Worm (Caenorhabditis elegans): Measurements from ENCODE around the gene cyd-1.
A peak's percentile ranks its signal among the peaks of the same experiment; 100 is the strongest.

The cyd-1 gene

ce11 chrII:12994009-12994788 is 13.8 kb downstream of the cyd-1 start:
- peak; percentile 23 for TF ChIP-seq snu-23 (GFP tag; optimal IDR thresholded peaks at IDR 0.05)
- peak; percentile 34 for TF ChIP-seq nhr-71 (tag; optimal IDR thresholded peaks at IDR 0.05)
- peak; percentile 68 for TF ChIP-seq elt-2 (tag; optimal IDR thresholded peaks at IDR 0.05)
- no peak for TF ChIP-seq fkh-4 (tag; optimal IDR thresholded peaks at IDR 0.05; ENCODE audit: borderline replicate concordance)
- TF ChIP-seq nhr-90 (tag; optimal IDR thresholded peaks at IDR 0.05; ENCODE audit: poor library complexity) = peak; percentile 47
- no peak for TF ChIP-seq zip-4 (GFP tag; optimal IDR thresholded peaks at IDR 0.05)
- no peak for TF ChIP-seq lsy-2 (tag; optimal IDR thresholded peaks at IDR 0.05)
- peak; percentile 64 for TF ChIP-seq ama-1 (optimal IDR thresholded peaks at IDR 0.05)
- TF ChIP-seq nhr-85 (tag) = peak; percentile 38

DNA sequence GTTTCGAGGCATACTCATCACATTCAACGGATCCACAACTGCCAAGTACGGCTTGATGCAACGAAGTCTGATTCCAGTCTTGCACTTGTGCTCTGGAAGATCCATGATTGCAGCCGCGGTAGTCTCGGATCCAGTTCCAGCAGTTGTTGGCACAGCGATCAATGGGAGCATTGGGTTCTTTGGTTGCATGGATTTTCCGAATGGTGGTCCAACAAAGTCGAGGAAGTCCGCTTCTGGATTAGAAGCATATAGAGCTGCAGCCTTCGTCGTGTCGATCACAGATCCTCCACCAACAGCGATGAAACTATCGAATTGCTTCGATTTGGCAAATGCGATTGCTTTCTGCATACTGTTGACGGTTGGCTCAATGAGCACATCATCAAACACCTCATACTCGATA is 14.9 kb downstream of the cyd-1 start:
- TF ChIP-seq efl-1 (optimal IDR thresholded peaks at IDR 0.05) (no peak), efl-1 (GFP tag; optimal IDR thresholded peaks at IDR 0.05 in 1 of 2) (no peak), fos-1 (tag; optimal IDR thresholded peaks at IDR 0.05) (no peak), lin-14 (GFP tag; optimal IDR thresholded peaks at IDR 0.05) (no peak), mab-9 (GFP tag; IDR thresholded peaks at IDR 0.05) (no peak), nhr-28 (tag; optimal IDR thresholded peaks at IDR 0.05) (no peak), ceh-8 (GFP tag; optimal IDR thresholded peaks at IDR 0.05) (no peak), ztf-4 (tag; optimal IDR thresholded peaks at IDR 0.05) (no peak), Y116A8C.19 (tag; optimal IDR thresholded peaks at IDR 0.05; ENCODE audit: borderline replicate concordance) (no peak), dsc-1 (tag; optimal IDR thresholded peaks at IDR 0.05) (no peak), lin-39 (tag; optimal IDR thresholded peaks at IDR 0.05) (no peak), ama-1 (optimal IDR thresholded peaks at IDR 0.05) (no peak), irx-1 (tag; optimal IDR thresholded peaks at IDR 0.05) (no peak), nhr-76 (tag; optimal IDR thresholded peaks at IDR 0.05) (no peak), vab-15 (tag; optimal IDR thresholded peaks at IDR 0.05) (no peak), nhr-71 (tag; optimal IDR thresholded peaks at IDR 0.05) (no peak), snu-23 (GFP tag; optimal IDR thresholded peaks at IDR 0.05) (no peak), unc-98 (GFP tag; IDR thresholded peaks at IDR 0.05) (no peak), unc-86 (tag; optimal IDR thresholded peaks at IDR 0.05) (no peak)

DNA sequence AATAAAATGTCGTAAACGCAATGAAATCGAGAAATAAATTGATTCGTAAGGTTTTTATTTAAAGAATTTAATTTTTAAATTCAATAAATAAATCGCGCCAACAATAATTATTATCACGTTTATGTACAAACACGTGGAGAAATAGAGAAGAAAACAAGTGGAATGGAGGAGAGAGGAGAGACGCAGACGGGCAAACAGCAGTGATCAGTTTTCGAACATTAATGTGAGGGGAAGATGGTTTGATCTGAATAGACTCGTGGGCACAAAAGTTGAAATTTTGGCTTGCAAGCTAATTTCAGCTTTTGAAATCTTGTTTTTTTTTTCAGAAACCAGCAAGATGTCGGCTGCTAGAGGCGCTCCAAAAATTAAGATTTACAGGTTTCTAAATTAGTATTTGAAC is 15.9 kb downstream of the cyd-1 start, which contains the start of gene hphd-1:
Gene hphd-1 (minus strand): TSS at position 323 of the 400 bp plus-strand sequence.
- peak; percentile 12 to 47 for TF ChIP-seq lsy-2 (tag; optimal IDR thresholded peaks at IDR 0.05)
- TF ChIP-seq aly-2 (tag; optimal IDR thresholded peaks at IDR 0.05) = no peak
- TF ChIP-seq nhr-71 (tag; optimal IDR thresholded peaks at IDR 0.05) = peak; percentile 90
- peak in 2 of 6 experiments; percentile 50 to 71 for TF ChIP-seq elt-3 (tag; optimal IDR thresholded peaks at IDR 0.05)
- TF ChIP-seq swsn-7 (tag; optimal IDR thresholded peaks at IDR 0.05) = peak; percentile 29
- peak; percentile 26 for TF ChIP-seq tbx-2 (tag; optimal IDR thresholded peaks at IDR 0.05)
- TF ChIP-seq nhr-19 (GFP tag; conservative IDR thresholded peaks at IDR 0.05) = peak; percentile 50
- TF ChIP-seq mep-1 (tag; optimal IDR thresholded peaks at IDR 0.05) = peak; percentile 53
- TF ChIP-seq nhr-85 (tag) = peak; percentile 39
- peak; percentile 73 for TF ChIP-seq lin-14 (GFP tag; optimal IDR thresholded peaks at IDR 0.05)
- peak in 1 of 2 experiments; percentile 85 for TF ChIP-seq mdl-1 (tag; optimal IDR thresholded peaks at IDR 0.05)
- no peak for TF ChIP-seq tlp-1 (tag; optimal IDR thresholded peaks at IDR 0.05)
- TF ChIP-seq vab-15 (tag; optimal IDR thresholded peaks at IDR 0.05) = no peak
- TF ChIP-seq F16B12.6 (tag; optimal IDR thresholded peaks at IDR 0.05) = no peak
- TF ChIP-seq grh-1 (GFP tag; IDR thresholded peaks at IDR 0.05) = peak; percentile 43; the same call in 1 of the 2 replicates
- TF ChIP-seq zip-4 (GFP tag; optimal IDR thresholded peaks at IDR 0.05) = no peak
- TF ChIP-seq lir-3 (tag; optimal IDR thresholded peaks at IDR 0.05; ENCODE audit: poor library complexity) = no peak
- no peak for TF ChIP-seq pax-3 (tag; optimal IDR thresholded peaks at IDR 0.05)
- peak; percentile 72 for TF ChIP-seq nhr-90 (tag; optimal IDR thresholded peaks at IDR 0.05; ENCODE audit: poor library complexity)
- peak; percentile 73 for TF ChIP-seq nhr-20 (tag; optimal IDR thresholded peaks at IDR 0.05)
- TF ChIP-seq rnt-1 (tag; optimal IDR thresholded peaks at IDR 0.05) = peak; percentile 15
- peak; percentile 26 for TF ChIP-seq ztf-4 (tag; optimal IDR thresholded peaks at IDR 0.05)
- no peak for TF ChIP-seq unc-62 (GFP tag; optimal IDR thresholded peaks at IDR 0.05)
- no peak for TF ChIP-seq lin-13 (GFP tag; optimal IDR thresholded peaks at IDR 0.05)
- TF ChIP-seq C04F5.9 (tag; optimal IDR thresholded peaks at IDR 0.05) = no peak
- peak; percentile 28 for TF ChIP-seq dsc-1 (tag; optimal IDR thresholded peaks at IDR 0.05)
- no peak for TF ChIP-seq sptf-1 (tag; optimal IDR thresholded peaks at IDR 0.05)
- peak in 2 of 3 experiments; percentile 4 to 14 for TF ChIP-seq dpl-1 (GFP tag; optimal IDR thresholded peaks at IDR 0.05)
- no peak for TF ChIP-seq snpc-4 (tag; optimal IDR thresholded peaks at IDR 0.05)
- TF ChIP-seq lin-35 (GFP tag; optimal IDR thresholded peaks at IDR 0.05) = peak in 1 of 2 experiments; percentile 67
- peak; percentile 34 for TF ChIP-seq efl-1 (optimal IDR thresholded peaks at IDR 0.05)
- TF ChIP-seq efl-1 (GFP tag; optimal IDR thresholded peaks at IDR 0.05 in 1 of 2) = no peak
- peak; percentile 52 for TF ChIP-seq nhr-47 (tag; optimal IDR thresholded peaks at IDR 0.05)

Measured in whole organism, L1 larva.